Worm (Caenorhabditis elegans) whole organism, mixed stage, embryonic: ENCODE results near the gene gon-4.

Source experiments
- mab-5 ChIP-seq: fragments of 150-350 bp; optimal IDR thresholded peaks from 2 replicates; lab custom pipeline; 2014; ENCODE audit warnings: missing biosample characterization, missing genetic modification characterization
- mep-1 ChIP-seq: fragments of 150-350 bp; optimal IDR thresholded peaks from 2 replicates; lab custom pipeline; 2017; ENCODE audit warnings: missing biosample characterization, missing genetic modification reagents, missing genetic modification characterization, inconsistent platforms
- nhr-237 ChIP-seq: fragments of 150-350 bp; optimal IDR thresholded peaks from 2 replicates; lab custom pipeline; 2014; ENCODE audit warnings: missing biosample characterization, missing genetic modification characterization
- nhr-76 ChIP-seq: sonication (generic microtip); optimal IDR thresholded peaks from 2 replicates; lab custom pipeline; 2017; ENCODE audit warnings: missing biosample characterization, missing genetic modification characterization
- pha-4 ChIP-seq: fragments of 150-350 bp; optimal IDR thresholded peaks from 2 replicates; lab custom pipeline; 2018; ENCODE audit warnings: missing biosample characterization, missing genetic modification reagents, missing genetic modification characterization
- unc-62 ChIP-seq: fragments of 150-350 bp; optimal IDR thresholded peaks from 2 replicates; lab custom pipeline; 2014; ENCODE audit warnings: missing biosample characterization, missing genetic modification reagents, missing genetic modification characterization

DNA sequence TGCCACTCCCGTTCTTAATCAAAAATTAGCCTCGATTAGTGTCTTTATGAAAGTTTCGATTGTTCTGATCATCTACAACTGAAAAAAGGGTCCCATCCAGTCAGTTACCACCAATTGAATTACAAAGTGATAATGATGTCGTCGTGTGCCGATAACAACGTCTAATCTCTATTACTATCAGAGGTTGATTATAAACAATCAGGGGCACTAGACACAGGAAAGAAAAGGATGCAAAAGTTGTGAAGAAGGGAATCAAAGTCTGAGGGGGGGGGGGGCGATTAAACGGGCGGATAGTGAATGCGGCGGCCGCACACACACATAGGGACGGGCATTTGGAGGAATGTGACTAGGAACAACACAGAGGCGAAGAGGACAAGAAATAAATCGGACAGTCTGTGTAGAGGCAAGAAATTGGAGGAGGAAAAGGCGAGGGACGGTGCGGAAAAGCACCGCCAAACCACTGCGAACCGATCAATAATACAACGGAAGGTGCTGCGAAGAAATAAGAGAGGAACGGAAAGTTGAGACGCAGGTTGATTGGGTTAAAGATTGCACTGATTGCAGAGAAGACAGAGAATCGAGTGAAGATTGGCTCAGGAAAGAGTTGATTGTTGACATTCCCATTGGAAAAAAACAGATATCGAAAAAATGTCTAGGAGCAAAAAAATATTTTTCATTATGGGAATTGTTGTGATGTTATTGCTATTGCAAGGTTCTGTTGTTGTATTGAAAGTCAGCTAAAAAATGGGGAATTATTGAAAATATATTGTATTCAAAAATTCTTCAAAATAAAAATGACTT, 22.5 kb upstream of the gon-4 start:
- TF ChIP-seq mep-1 (tag; lab: Kevin White, UChicago) (no peak), unc-62 (GFP tag; lab: Kevin White, UChicago) (no peak), mab-5 (tag; lab: Kevin White, UChicago) (no peak), nhr-237 (tag; lab: Kevin White, UChicago) (no peak), pha-4 (tag; lab: Kevin White, UChicago) (peak; percentile 13), nhr-76 (tag; lab: Kevin White, UChicago) (no peak)
